Worm (Caenorhabditis elegans) whole organism, L2 larva: Measurements from ENCODE around the gene F58B3.4.

Experiments used
- ama-1 ChIP-seq: fragments of 150-350 bp; optimal IDR thresholded peaks from 2 replicates; lab custom pipeline; 2018; ENCODE audit warnings: inconsistent platforms
- ceh-82 ChIP-seq: fragments of 150-350 bp; optimal IDR thresholded peaks from 2 replicates; lab custom pipeline; 2014; ENCODE audit warnings: missing biosample characterization, missing genetic modification characterization
- lin-13 ChIP-seq: fragments of 150-350 bp; optimal IDR thresholded peaks from 2 replicates; lab custom pipeline; 2014; ENCODE audit warnings: missing biosample characterization, missing genetic modification reagents, missing genetic modification characterization
- nhr-12 ChIP-seq: fragments of 150-350 bp; optimal IDR thresholded peaks from 2 replicates; lab custom pipeline; 2014; ENCODE audit warnings: missing biosample characterization, missing genetic modification characterization
- nhr-237 ChIP-seq: fragments of 150-350 bp; optimal IDR thresholded peaks from 2 replicates; lab custom pipeline; 2014; ENCODE audit warnings: missing biosample characterization, missing genetic modification characterization
- nhr-6 ChIP-seq: fragments of 150-350 bp; optimal IDR thresholded peaks from 2 replicates; lab custom pipeline; 2014; ENCODE audit warnings: missing biosample characterization, missing genetic modification characterization
- snpc-4 ChIP-seq: fragments of 150-350 bp; optimal IDR thresholded peaks from 2 replicates; lab custom pipeline; 2014; ENCODE audit warnings: missing biosample characterization, missing genetic modification characterization
- unc-62 ChIP-seq: fragments of 150-350 bp; optimal IDR thresholded peaks from 2 replicates; lab custom pipeline; 2014; ENCODE audit warnings: missing biosample characterization, missing genetic modification reagents, missing genetic modification characterization

ce11 chrIV:11631750-11632149 lies at the start of gene F58B3.4:
- TF ChIP-seq ceh-82 (no peak), unc-62 (GFP tag; lab: Kevin White, UChicago) (no peak), lin-13 (GFP tag; lab: Kevin White, UChicago) (no peak), nhr-237 (tag; lab: Kevin White, UChicago) (no peak), nhr-6 (tag; lab: Kevin White, UChicago) (no peak), nhr-12 (tag; lab: Kevin White, UChicago) (no peak), snpc-4 (no peak), ama-1 (lab: Kevin White, UChicago) (no peak)
